Fruit fly (Drosophila melanogaster): Measurements from ENCODE around the gene Or65c.

The Or65c gene

dm6 chr3L:6325312-6325711, 2.1 kb upstream of the Or65c start, which contains the start of gene Or65b:
TSS of gene Or65b (plus strand) at chr3L:6325612.
- TF ChIP-seq EcR (GFP tag; optimal IDR thresholded peaks at IDR 0.05) (no peak), CG8478 (optimal IDR thresholded peaks at IDR 0.05) (no peak), Dll (optimal IDR thresholded peaks at IDR 0.05) (no peak), psq (optimal IDR thresholded peaks at IDR 0.05) (no peak), usp (GFP tag; optimal IDR thresholded peaks at IDR 0.05) (no peak), pan (optimal IDR thresholded peaks at IDR 0.05) (no peak)

dm6 chr3L:6331399-6332111, 4.1 kb downstream of the Or65c start:
- TF ChIP-seq CG8478 (optimal IDR thresholded peaks at IDR 0.05) = no peak
- TF ChIP-seq psq (optimal IDR thresholded peaks at IDR 0.05) = no peak
- TF ChIP-seq pan (optimal IDR thresholded peaks at IDR 0.05) = no peak
- no peak for TF ChIP-seq Dll (optimal IDR thresholded peaks at IDR 0.05)
- TF ChIP-seq usp (GFP tag; optimal IDR thresholded peaks at IDR 0.05) = no peak
- no peak for TF ChIP-seq EcR (GFP tag; optimal IDR thresholded peaks at IDR 0.05)

dm6 chr3L:6336248-6336858, 8.9 kb downstream of the Or65c start:
- TF ChIP-seq usp (GFP tag; optimal IDR thresholded peaks at IDR 0.05) (no peak), psq (optimal IDR thresholded peaks at IDR 0.05) (no peak), Dll (optimal IDR thresholded peaks at IDR 0.05) (no peak), EcR (GFP tag; optimal IDR thresholded peaks at IDR 0.05) (no peak), CG8478 (optimal IDR thresholded peaks at IDR 0.05) (no peak), pan (optimal IDR thresholded peaks at IDR 0.05) (no peak)

DNA sequence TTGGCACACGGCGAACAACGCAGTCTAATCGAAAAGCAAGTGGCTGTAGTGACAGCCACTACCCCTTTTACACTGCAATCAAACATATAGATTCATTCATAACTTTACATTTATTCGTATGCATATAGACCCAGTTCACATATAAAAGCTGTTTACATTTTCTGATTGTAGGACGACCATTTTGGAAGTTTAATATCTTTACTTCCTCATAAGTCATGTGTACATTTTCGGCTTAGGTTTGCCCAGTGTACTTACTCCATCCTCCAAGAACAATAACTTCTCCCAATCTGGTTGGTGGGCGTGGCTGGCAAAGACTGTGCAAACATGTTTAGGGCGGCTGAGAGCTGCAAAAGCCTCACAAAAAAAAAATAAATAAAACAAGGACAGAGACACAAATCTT, 10.9 kb downstream of the Or65c start:
- TF ChIP-seq psq (optimal IDR thresholded peaks at IDR 0.05) = no peak
- TF ChIP-seq pan (optimal IDR thresholded peaks at IDR 0.05) = no peak
- TF ChIP-seq EcR (GFP tag; optimal IDR thresholded peaks at IDR 0.05) = no peak
- TF ChIP-seq Dll (optimal IDR thresholded peaks at IDR 0.05) = no peak
- no peak for TF ChIP-seq CG8478 (optimal IDR thresholded peaks at IDR 0.05)
- no peak for TF ChIP-seq usp (GFP tag; optimal IDR thresholded peaks at IDR 0.05)

DNA sequence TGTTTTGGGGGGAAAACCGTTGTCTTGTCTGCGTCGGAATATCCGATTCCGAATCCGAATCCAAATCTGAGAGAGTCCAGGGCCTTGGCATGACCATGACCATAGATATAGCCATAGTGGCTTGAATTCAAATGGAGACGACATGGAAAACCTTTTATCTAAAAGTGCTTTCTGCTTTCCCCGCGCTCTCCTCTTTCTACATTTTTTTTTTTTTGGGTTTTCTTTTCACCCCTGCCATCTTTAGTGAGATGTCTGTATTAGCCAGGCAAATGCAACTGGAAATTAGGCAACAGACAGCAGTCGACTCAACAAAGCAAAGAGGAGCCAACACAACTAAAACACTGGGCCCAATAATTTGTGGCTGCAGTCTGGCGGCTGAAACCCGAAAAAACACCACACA, 14.8 kb downstream of the Or65c start:
- TF ChIP-seq usp (GFP tag; optimal IDR thresholded peaks at IDR 0.05) (no peak), EcR (GFP tag; optimal IDR thresholded peaks at IDR 0.05) (no peak), CG8478 (optimal IDR thresholded peaks at IDR 0.05) (no peak), pan (optimal IDR thresholded peaks at IDR 0.05) (no peak), psq (optimal IDR thresholded peaks at IDR 0.05) (no peak), Dll (optimal IDR thresholded peaks at IDR 0.05) (no peak)

DNA sequence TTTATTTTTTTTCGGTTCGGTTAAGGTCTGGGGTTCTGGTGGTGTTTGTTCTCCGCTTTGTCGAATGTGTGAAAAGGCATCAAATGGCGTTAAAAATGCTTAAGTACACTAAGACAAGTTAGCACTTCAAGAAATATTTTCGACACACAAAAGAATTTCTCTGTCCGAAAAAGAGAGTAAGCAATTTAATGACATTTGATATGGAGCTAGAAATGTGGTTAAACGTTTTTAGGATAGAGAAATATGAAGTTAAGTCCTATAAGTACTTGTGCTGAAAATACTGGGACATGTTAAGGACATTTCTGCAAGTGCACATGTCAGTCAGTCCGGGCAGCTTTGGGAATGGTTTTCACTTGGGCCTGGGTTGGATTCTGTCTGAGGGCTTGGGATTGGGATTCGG, 16.8 kb downstream of the Or65c start:
- TF ChIP-seq EcR (GFP tag; optimal IDR thresholded peaks at IDR 0.05) (no peak), pan (optimal IDR thresholded peaks at IDR 0.05) (no peak), CG8478 (optimal IDR thresholded peaks at IDR 0.05) (no peak), usp (GFP tag; optimal IDR thresholded peaks at IDR 0.05) (no peak), psq (optimal IDR thresholded peaks at IDR 0.05) (no peak), Dll (optimal IDR thresholded peaks at IDR 0.05) (no peak)

- TF ChIP-seq usp (GFP tag; optimal IDR thresholded peaks at IDR 0.05) = no peak
- no peak for TF ChIP-seq psq (optimal IDR thresholded peaks at IDR 0.05)
- no peak for TF ChIP-seq EcR (GFP tag; optimal IDR thresholded peaks at IDR 0.05)
- no peak for TF ChIP-seq CG8478 (optimal IDR thresholded peaks at IDR 0.05)
- no peak for TF ChIP-seq Dll (optimal IDR thresholded peaks at IDR 0.05)
- no peak for TF ChIP-seq pan (optimal IDR thresholded peaks at IDR 0.05)
Measured at dm6 chr3L:6348433-6348832, 21.0 kb downstream of the Or65c start.

- TF ChIP-seq Dll (optimal IDR thresholded peaks at IDR 0.05) (no peak), pan (optimal IDR thresholded peaks at IDR 0.05) (no peak), usp (GFP tag; optimal IDR thresholded peaks at IDR 0.05) (no peak), EcR (GFP tag; optimal IDR thresholded peaks at IDR 0.05) (no peak), CG8478 (optimal IDR thresholded peaks at IDR 0.05) (no peak), psq (optimal IDR thresholded peaks at IDR 0.05) (no peak)
Measured at dm6 chr3L:6349976-6350375, 22.6 kb downstream of the Or65c start, which contains the start of gene Sfp65A. TSS of gene Sfp65A (plus strand) at chr3L:6350276.

dm6 chr3L:6352232-6352631, 24.8 kb downstream of the Or65c start, which contains the start of gene CG13300:
TSS of gene CG13300 (minus strand) at chr3L:6352390.
- TF ChIP-seq usp (GFP tag; optimal IDR thresholded peaks at IDR 0.05) = no peak
- no peak for TF ChIP-seq pan (optimal IDR thresholded peaks at IDR 0.05)
- no peak for TF ChIP-seq CG8478 (optimal IDR thresholded peaks at IDR 0.05)
- no peak for TF ChIP-seq psq (optimal IDR thresholded peaks at IDR 0.05)
- TF ChIP-seq EcR (GFP tag; optimal IDR thresholded peaks at IDR 0.05) = no peak
- TF ChIP-seq Dll (optimal IDR thresholded peaks at IDR 0.05) = no peak

DNA sequence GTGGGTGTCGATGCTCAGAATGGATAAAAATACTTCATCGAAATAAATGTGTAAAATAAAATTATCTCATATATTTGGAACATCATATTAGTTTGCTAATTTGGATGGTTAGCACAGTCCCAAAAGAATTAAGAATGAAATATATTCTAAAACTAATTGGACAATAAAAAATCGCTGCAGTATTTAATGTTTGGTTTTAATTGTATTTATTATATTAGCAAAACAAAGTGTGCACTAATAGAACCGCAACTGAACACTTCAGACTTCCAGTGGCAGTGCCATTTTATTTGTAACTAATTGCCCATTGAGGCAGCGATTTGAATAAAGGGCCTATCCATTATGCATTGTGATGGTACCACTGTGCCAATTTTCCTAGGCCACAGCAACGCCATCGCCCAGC, 27.6 kb downstream of the Or65c start:
- TF ChIP-seq CG8478 (optimal IDR thresholded peaks at IDR 0.05) = no peak
- TF ChIP-seq usp (GFP tag; optimal IDR thresholded peaks at IDR 0.05) = no peak
- TF ChIP-seq pan (optimal IDR thresholded peaks at IDR 0.05) = no peak
- no peak for TF ChIP-seq psq (optimal IDR thresholded peaks at IDR 0.05)
- TF ChIP-seq EcR (GFP tag; optimal IDR thresholded peaks at IDR 0.05) = no peak
- no peak for TF ChIP-seq Dll (optimal IDR thresholded peaks at IDR 0.05)

dm6 chr3L:6357152-6357551, 29.7 kb downstream of the Or65c start:
- no peak for TF ChIP-seq CG8478 (optimal IDR thresholded peaks at IDR 0.05)

DNA sequence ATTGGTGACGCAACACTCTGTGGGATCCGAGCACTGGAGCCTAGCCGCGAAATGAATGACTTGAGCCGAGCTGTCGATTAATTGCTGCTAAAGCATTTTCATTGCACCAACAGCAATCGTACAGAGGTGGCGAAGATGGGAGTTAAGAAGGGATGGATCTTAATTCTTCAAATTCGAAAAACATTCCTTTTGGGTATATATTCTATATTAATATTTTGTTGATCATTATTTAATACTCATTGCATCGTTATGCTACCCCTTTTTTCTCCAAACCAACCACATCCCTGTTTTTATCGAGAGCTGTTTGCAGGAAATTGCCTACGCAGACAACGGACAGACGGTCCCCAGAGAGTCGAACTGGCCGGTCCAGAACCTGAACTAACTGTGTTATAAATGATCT, 31.1 kb downstream of the Or65c start:
- TF ChIP-seq psq (optimal IDR thresholded peaks at IDR 0.05) = no peak

DNA sequence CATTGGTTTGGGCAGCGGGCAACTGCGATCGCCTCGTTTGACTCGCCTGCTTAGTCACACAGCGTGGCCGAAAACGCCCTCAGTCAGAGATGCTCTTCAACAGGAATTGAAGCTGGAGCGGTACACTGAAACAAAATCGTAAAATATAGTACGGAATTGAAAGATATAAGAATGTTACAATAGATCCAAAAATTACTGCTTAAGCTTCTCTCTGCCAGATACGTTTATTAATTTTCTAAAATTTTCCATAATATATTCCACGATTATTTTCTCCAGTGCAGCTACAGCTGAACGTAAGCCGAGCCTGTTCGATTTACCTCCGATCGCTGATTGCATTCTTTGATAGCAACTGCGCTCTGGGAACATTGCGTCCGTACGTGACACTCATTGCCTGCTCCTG, 31.8 kb downstream of the Or65c start:
- TF ChIP-seq pan (optimal IDR thresholded peaks at IDR 0.05) = no peak
- TF ChIP-seq EcR (GFP tag; optimal IDR thresholded peaks at IDR 0.05) = no peak
- TF ChIP-seq psq (optimal IDR thresholded peaks at IDR 0.05) = no peak
- no peak for TF ChIP-seq CG8478 (optimal IDR thresholded peaks at IDR 0.05)
- TF ChIP-seq usp (GFP tag; optimal IDR thresholded peaks at IDR 0.05) = no peak
- no peak for TF ChIP-seq Dll (optimal IDR thresholded peaks at IDR 0.05)

Data from whole organism.